Worm (Caenorhabditis elegans) whole organism, late embryonic: ENCODE results near the gene K07C5.13.

ENCODE experiments used
- F13H6.1 ChIP-seq: sonication (generic microtip); optimal IDR thresholded peaks from 2 replicates; lab custom pipeline; 2016; ENCODE audit warnings: missing genetic modification characterization, missing compliant biosample characterization
- ceh-18 ChIP-seq: sonication (generic microtip); optimal IDR thresholded peaks from 2 replicates; lab custom pipeline; 2016; ENCODE audit warnings: missing genetic modification characterization, missing compliant biosample characterization
- ceh-19 ChIP-seq: fragments of 200-800 bp; sonication (Bioruptor generic); optimal IDR thresholded peaks from 2 replicates; lab custom pipeline; 2018; ENCODE audit warnings: mild to moderate bottlenecking, missing genetic modification characterization, missing compliant biosample characterization
- ceh-24 ChIP-seq: sonication (generic microtip); optimal IDR thresholded peaks from 2 replicates; lab custom pipeline; 2016; ENCODE audit warnings: mild to moderate bottlenecking, missing genetic modification characterization, missing compliant biosample characterization
- ceh-31 ChIP-seq: sonication (generic microtip); optimal IDR thresholded peaks from 2 replicates; lab custom pipeline; 2016; ENCODE audit warnings: missing genetic modification characterization, missing compliant biosample characterization
- ceh-48 ChIP-seq: sonication (generic microtip); optimal IDR thresholded peaks from 2 replicates; lab custom pipeline; 2016; ENCODE audit warnings: missing genetic modification characterization, inconsistent platforms, missing compliant biosample characterization
- dmd-4 ChIP-seq: sonication (generic microtip); optimal IDR thresholded peaks from 2 replicates; lab custom pipeline; 2016; ENCODE audit warnings: borderline replicate concordance, missing genetic modification characterization, missing compliant biosample characterization
- fax-1 ChIP-seq: sonication (generic microtip); optimal IDR thresholded peaks from 2 replicates; lab custom pipeline; 2016; ENCODE audit warnings: missing genotype, missing genetic modification characterization, missing compliant biosample characterization
- fkh-10 ChIP-seq: fragments of 150-350 bp; optimal IDR thresholded peaks from 2 replicates; lab custom pipeline; 2014; ENCODE audit warnings: missing biosample characterization, missing genetic modification reagents, missing genetic modification characterization
- hlh-13 ChIP-seq: fragments of 200-800 bp; sonication (Bioruptor generic); optimal IDR thresholded peaks from 2 replicates; lab custom pipeline; 2018; ENCODE audit warnings: mild to moderate bottlenecking, missing genetic modification characterization, missing compliant biosample characterization
- nfya-1 ChIP-seq: sonication (generic microtip); optimal IDR thresholded peaks from 2 replicates; lab custom pipeline; 2017; ENCODE audit warnings: missing genetic modification characterization, mild to moderate bottlenecking, missing compliant biosample characterization, antibody characterized with exemption, moderate library complexity
- nhr-11 ChIP-seq: fragments of 150-350 bp; optimal IDR thresholded peaks from 2 replicates; lab custom pipeline; 2014; ENCODE audit warnings: missing biosample characterization, missing genetic modification characterization
- pha-4 ChIP-seq: fragments of 150-350 bp; optimal IDR thresholded peaks from 2 replicates; lab custom pipeline; 2018; ENCODE audit warnings: missing biosample characterization, missing genetic modification reagents, missing genetic modification characterization

DNA sequence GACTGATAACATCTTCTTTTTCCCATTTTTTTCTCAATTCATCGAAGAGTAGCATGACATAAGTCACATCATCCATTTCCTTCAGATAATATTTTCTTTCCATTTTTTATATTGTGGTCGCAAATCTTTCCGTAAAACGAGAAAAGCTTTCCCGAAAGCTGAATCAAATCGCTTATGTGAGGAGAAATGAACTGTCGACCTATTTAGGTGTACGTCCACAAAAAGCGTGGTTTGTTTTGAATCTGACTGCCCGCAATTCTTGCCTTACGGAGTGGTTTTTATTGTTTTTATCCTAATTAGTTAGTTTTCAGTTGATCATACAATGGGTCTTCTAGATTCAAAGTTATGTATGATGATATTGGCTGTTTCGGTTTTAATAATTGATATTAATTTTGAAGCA, 16.4 kb downstream of the K07C5.13 start, which contains the start of gene ttll-15:
- TF ChIP-seq hlh-13 (GFP tag; lab: Kevin White, UChicago) (no peak), ceh-48 (tag; lab: Kevin White, UChicago) (no peak), pha-4 (no peak), fkh-10 (GFP tag; lab: Kevin White, UChicago) (no peak), fax-1 (tag; lab: Kevin White, UChicago) (no peak), nfya-1 (tag; lab: Kevin White, UChicago) (no peak), F13H6.1 (no peak), ceh-31 (no peak), nhr-11 (tag; lab: Kevin White, UChicago) (no peak), dmd-4 (tag; lab: Kevin White, UChicago) (no peak), ceh-18 (tag; lab: Kevin White, UChicago) (no peak), ceh-24 (tag; lab: Kevin White, UChicago) (no peak), ceh-19 (GFP tag; lab: Kevin White, UChicago) (no peak)
